Worm (Caenorhabditis elegans): ENCODE results near the gene ska-3.

ska-3 gene

DNA sequence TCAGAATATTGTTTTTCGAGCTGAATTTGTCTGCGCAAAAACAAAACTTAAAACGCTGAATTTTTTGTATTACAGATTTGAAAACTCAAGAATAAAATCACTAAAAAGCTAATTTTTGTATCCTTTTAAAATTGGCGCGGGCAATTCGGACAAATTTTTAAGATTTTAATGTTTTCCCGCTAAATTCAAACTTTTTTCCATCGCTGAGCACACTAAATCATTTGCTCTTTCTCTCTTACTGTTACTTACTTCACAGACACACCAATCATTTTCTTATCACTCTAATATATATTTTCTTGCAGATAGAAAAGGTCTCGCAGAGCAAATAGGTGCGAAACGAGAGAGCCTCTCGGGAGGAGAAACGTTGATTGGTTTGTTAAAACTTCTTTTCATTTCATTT is 14.9 kb downstream of the ska-3 start, which contains the start of gene par-3:
par-3 (plus strand) TSS at position 301 of the 400 bp plus-strand sequence.
- no peak for TF ChIP-seq cog-1 (tag; optimal IDR thresholded peaks at IDR 0.05)

DNA sequence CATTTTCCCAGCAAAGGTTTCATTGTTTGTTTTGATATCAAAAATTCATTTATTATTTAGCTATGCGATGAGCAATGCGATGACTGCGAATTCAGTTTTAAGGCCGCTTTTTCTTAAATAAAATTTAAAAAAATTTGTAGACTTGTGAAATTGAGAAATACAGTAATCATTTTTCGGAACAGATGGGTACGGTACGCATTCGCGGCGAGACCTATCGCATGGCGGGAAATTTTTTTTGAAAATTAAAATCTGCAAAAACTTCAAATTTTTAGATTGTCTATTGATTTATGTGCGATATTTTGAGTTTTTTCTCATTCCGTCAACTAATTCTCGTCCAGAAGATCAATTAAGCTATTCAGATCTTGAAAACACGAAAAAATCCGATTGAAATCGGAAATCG is 15.3 kb downstream of the ska-3 start:
- TF ChIP-seq tab-1 (GFP tag; IDR thresholded peaks at IDR 0.05), result no peak
- no peak for TF ChIP-seq ztf-23 (GFP tag; IDR thresholded peaks at IDR 0.05)
- no peak for TF ChIP-seq ref-1 (GFP tag; conservative IDR thresholded peaks at IDR 0.05)
- TF ChIP-seq flt-1 (GFP tag; IDR thresholded peaks at IDR 0.05), result no peak
- TF ChIP-seq klf-2 (GFP tag; conservative IDR thresholded peaks at IDR 0.05), result no peak
- no peak for TF ChIP-seq ztf-29 (GFP tag; IDR thresholded peaks at IDR 0.05)
- no peak for TF ChIP-seq T22C8.4 (GFP tag; IDR thresholded peaks at IDR 0.05)
- TF ChIP-seq cog-1 (tag; optimal IDR thresholded peaks at IDR 0.05), result no peak
- no peak for TF ChIP-seq med-1 (GFP tag; optimal IDR thresholded peaks at IDR 0.05; ENCODE audit: insufficient read depth)

DNA sequence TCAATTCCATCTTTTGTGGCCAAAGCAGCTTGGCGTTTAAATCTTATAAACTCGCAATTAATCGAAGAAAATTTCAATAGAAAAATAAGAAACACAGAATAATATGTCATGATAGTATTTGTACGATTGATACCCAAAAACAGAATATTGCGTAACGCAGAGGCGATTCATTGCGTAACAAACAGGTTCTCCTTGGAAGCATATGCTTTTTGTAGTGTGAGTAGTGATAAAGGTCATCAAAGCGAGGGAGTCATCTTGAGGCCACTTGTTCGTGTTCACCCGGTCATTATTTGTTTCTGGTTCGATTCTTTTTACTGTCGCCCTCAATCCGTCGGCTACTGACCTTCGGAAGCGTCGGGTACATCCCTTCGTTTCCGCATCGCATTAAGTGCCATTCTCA is 17.8 kb downstream of the ska-3 start, which contains the start of gene F54E7.6:
F54E7.6 (minus strand) TSS at position 110 of the 400 bp plus-strand sequence.
- TF ChIP-seq cog-1 (tag; optimal IDR thresholded peaks at IDR 0.05) (no peak), T22C8.4 (GFP tag; IDR thresholded peaks at IDR 0.05) (no peak)

DNA sequence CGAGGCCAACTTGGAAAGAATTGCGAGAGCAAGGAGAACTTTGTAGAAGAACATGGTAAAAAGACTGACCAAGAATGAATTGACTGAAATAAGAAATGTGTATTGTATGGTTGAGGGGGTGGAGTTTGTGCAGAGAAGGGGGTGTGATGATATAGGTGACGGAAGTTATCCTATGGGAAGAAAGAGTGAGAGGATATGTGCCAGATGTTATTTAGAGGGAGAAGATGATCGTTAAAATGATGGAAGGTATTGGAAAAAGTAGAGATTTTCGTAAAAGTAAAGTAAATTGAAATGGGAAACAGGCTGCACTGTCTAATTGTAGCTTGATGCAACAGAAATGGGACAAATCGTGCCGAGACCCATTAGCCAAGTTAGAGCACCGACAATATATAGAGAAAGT is 21.9 kb downstream of the ska-3 start, which contains the start of gene sdz-21:
sdz-21 (minus strand) TSS at position 101 of the 400 bp plus-strand sequence.
- no peak for TF ChIP-seq klf-2 (GFP tag; conservative IDR thresholded peaks at IDR 0.05)
- no peak for TF ChIP-seq flt-1 (GFP tag; IDR thresholded peaks at IDR 0.05)
- no peak for TF ChIP-seq T22C8.4 (GFP tag; IDR thresholded peaks at IDR 0.05)
- no peak for TF ChIP-seq cog-1 (tag; optimal IDR thresholded peaks at IDR 0.05)
- TF ChIP-seq ztf-23 (GFP tag; IDR thresholded peaks at IDR 0.05), result no peak
- no peak for TF ChIP-seq ztf-29 (GFP tag; IDR thresholded peaks at IDR 0.05)
- TF ChIP-seq ref-1 (GFP tag; conservative IDR thresholded peaks at IDR 0.05), result no peak
- no peak for TF ChIP-seq med-1 (GFP tag; optimal IDR thresholded peaks at IDR 0.05; ENCODE audit: insufficient read depth)
- TF ChIP-seq tab-1 (GFP tag; IDR thresholded peaks at IDR 0.05), result no peak

DNA sequence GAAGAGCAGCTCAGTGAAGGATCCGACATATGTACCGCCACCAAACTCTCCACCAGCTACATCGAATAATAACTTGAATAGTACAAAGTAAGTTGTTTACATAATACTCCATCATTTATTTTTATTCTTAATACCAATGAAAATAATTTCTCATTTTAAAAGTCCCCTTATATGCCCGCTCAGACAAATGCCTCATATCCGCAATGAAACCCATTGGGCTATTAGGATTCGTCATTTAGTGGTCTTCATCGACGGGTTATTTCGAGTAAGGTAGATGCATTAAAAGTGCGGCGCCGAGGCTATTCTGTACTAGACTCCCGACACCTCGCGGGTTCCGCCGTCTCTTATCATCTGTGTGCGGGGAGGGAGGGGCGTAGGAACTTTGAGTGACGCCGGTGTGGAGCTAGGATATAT is 25.1 kb downstream of the ska-3 start:
- TF ChIP-seq ztf-23 (GFP tag; IDR thresholded peaks at IDR 0.05) (0 out of 2 replicates have a peak, but pooled peaks have one; percentile 13), cog-1 (tag; optimal IDR thresholded peaks at IDR 0.05) (no peak)

DNA sequence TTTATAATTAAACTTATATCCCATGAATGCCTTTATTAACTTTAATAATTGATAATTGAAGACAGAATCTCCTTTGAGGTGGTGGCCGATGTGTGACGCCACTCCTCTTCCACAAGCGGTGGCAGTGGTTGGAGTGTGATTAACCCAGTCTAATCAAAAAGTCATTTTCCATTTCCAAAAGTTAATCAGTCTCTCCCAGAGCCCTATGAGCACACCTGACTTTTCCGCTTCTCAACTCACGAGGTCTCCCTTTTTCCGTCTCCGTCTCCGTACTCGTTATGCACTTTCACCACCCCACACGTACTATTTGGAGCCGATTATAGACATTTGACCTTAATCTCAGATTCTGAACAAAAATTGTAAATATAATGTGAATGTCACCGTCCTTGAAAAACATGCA is 36.1 kb downstream of the ska-3 start:
- TF ChIP-seq ref-1 (GFP tag; conservative IDR thresholded peaks at IDR 0.05) (no peak), tab-1 (GFP tag; IDR thresholded peaks at IDR 0.05) (no peak), med-1 (GFP tag; optimal IDR thresholded peaks at IDR 0.05; ENCODE audit: insufficient read depth) (no peak), T22C8.4 (GFP tag; IDR thresholded peaks at IDR 0.05) (no peak), cog-1 (tag; optimal IDR thresholded peaks at IDR 0.05) (no peak), ztf-23 (GFP tag; IDR thresholded peaks at IDR 0.05) (no peak), klf-2 (GFP tag; conservative IDR thresholded peaks at IDR 0.05) (no peak), flt-1 (GFP tag; IDR thresholded peaks at IDR 0.05) (no peak), ztf-29 (GFP tag; IDR thresholded peaks at IDR 0.05) (no peak)

DNA sequence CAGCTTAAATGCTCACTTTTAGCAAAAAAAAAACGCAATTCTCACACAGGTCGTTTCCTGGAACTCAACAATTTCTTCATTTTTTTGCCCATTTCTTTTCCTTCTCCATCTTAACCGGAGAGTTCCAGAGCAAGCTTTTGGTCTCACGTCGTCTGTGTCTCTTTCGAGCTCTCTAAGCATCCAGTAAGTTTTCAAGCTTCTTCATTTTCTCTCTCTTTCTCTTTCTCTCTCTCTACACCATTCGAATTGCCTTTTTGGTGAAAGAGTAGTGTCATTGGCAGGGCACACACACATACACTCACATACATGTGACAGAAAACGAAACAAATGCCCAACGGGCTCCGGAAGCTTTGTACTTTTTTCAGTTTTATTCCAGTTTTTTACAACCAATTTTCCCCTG is 38.9 kb downstream of the ska-3 start:
- no peak for TF ChIP-seq ref-1 (GFP tag; conservative IDR thresholded peaks at IDR 0.05)
- no peak for TF ChIP-seq T22C8.4 (GFP tag; IDR thresholded peaks at IDR 0.05)
- no peak for TF ChIP-seq flt-1 (GFP tag; IDR thresholded peaks at IDR 0.05)
- TF ChIP-seq tab-1 (GFP tag; IDR thresholded peaks at IDR 0.05), result no peak
- no peak for TF ChIP-seq med-1 (GFP tag; optimal IDR thresholded peaks at IDR 0.05; ENCODE audit: insufficient read depth)
- no peak for TF ChIP-seq klf-2 (GFP tag; conservative IDR thresholded peaks at IDR 0.05)
- no peak for TF ChIP-seq ztf-23 (GFP tag; IDR thresholded peaks at IDR 0.05)
- TF ChIP-seq ztf-29 (GFP tag; IDR thresholded peaks at IDR 0.05), result no peak
- TF ChIP-seq cog-1 (tag; optimal IDR thresholded peaks at IDR 0.05), result no peak

DNA sequence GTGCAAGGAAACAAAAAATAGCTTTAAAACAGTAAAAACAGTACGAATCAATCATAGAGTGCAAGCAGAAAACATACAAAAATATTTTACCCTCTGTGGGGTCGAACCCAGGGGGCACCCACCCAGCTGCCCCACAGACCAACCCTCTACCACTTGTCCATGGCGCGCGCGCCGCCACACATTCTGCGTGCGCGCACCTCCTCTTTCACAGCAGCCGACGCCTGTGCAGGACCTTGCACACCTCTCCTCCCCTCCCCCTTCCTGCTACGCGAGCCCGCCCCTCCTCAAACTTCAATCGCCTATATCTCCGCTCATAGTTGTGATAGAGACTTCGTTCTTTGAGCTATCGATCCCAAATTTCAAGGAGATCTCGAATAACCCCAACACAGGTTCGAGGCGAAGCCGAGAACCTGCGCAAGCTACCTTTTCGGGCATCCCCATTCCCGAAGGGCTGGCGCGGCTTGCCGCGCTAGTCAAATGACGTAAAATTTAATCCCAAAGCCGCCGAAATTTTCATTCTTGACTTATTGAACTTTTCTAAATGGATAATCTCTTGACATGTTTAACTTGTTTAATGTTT is 41.4 kb downstream of the ska-3 start:
- TF ChIP-seq tab-1 (GFP tag; IDR thresholded peaks at IDR 0.05) (peak; percentile 75; the same call in 1 of the 2 replicates), ztf-23 (GFP tag; IDR thresholded peaks at IDR 0.05) (peak; percentile 55; the same call in 1 of the 2 replicates), klf-2 (GFP tag; conservative IDR thresholded peaks at IDR 0.05) (peak; percentile 48; the same call in 1 of the 2 replicates), flt-1 (GFP tag; IDR thresholded peaks at IDR 0.05) (peak; percentile 82), T22C8.4 (GFP tag; IDR thresholded peaks at IDR 0.05) (0 out of 2 replicates have a peak, but pooled peaks have one; percentile 14)

DNA sequence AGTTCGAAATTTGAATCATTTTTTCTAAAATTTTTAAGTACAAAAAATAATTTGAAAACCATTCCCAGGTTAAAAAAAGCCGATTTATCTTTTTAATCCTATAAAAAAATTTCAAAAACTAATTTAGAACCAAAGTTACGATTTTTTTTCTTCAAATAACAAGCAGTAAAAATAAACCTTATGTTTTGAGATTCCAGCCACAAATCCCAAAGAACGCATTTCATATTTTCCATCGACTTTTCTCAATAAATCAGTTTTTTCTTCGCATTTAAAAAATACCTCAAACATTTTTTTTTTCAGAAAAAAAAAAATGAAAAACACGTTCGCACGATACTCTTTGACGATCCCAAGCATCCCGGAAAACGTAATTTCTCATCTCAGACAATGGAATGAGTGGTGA is 43.6 kb downstream of the ska-3 start, which contains the start of gene ckk-1:
ckk-1 (plus strand) TSS at position 301 of the 400 bp plus-strand sequence.
- TF ChIP-seq med-1 (GFP tag; optimal IDR thresholded peaks at IDR 0.05; ENCODE audit: insufficient read depth), result no peak
- TF ChIP-seq klf-2 (GFP tag; conservative IDR thresholded peaks at IDR 0.05), result no peak
- TF ChIP-seq T22C8.4 (GFP tag; IDR thresholded peaks at IDR 0.05), result no peak
- TF ChIP-seq ref-1 (GFP tag; conservative IDR thresholded peaks at IDR 0.05), result no peak
- TF ChIP-seq flt-1 (GFP tag; IDR thresholded peaks at IDR 0.05), result no peak
- TF ChIP-seq cog-1 (tag; optimal IDR thresholded peaks at IDR 0.05), result no peak
- no peak for TF ChIP-seq ztf-23 (GFP tag; IDR thresholded peaks at IDR 0.05)
- no peak for TF ChIP-seq ztf-29 (GFP tag; IDR thresholded peaks at IDR 0.05)
- no peak for TF ChIP-seq tab-1 (GFP tag; IDR thresholded peaks at IDR 0.05)

DNA sequence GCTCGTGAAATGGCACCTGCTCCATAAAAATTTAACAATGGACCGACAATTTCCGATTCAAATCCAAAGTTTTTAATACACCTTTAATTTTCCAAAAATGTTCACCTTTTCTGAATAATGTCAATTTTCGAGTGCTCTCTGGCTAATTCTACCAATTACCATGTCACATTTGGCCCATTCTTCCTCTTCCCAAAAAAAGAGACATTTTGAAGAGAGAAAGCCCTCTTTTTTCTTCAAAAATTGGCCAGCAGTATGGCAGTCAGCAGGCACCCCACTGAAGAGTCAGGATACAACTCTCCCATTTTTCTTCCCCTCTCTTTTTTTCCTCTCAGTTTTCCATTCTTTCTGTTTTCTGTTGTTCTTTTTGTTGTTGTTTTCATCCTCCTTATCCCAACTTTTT is 44.3 kb downstream of the ska-3 start:
- TF ChIP-seq med-1 (GFP tag; optimal IDR thresholded peaks at IDR 0.05; ENCODE audit: insufficient read depth) (no peak), cog-1 (tag; optimal IDR thresholded peaks at IDR 0.05) (no peak), klf-2 (GFP tag; conservative IDR thresholded peaks at IDR 0.05) (no peak), T22C8.4 (GFP tag; IDR thresholded peaks at IDR 0.05) (no peak), ref-1 (GFP tag; conservative IDR thresholded peaks at IDR 0.05) (no peak), flt-1 (GFP tag; IDR thresholded peaks at IDR 0.05) (no peak), ztf-23 (GFP tag; IDR thresholded peaks at IDR 0.05) (no peak), tab-1 (GFP tag; IDR thresholded peaks at IDR 0.05) (no peak), ztf-29 (GFP tag; IDR thresholded peaks at IDR 0.05) (no peak)

All from whole organism, midembryonic.